Worm (Caenorhabditis elegans) whole organism, L4/young adult: ENCODE results near the gene C25G4.8.

Source experiments
- W03F9.2 ChIP-seq: fragments of 150-350 bp; optimal IDR thresholded peaks from 2 replicates; lab custom pipeline; 2014; ENCODE audit warnings: missing biosample characterization, missing genetic modification characterization
- dao-5 ChIP-seq: sonication (generic microtip); optimal IDR thresholded peaks from 2 replicates; lab custom pipeline; 2016; ENCODE audit warnings: missing genotype, missing genetic modification characterization, moderate library complexity, missing compliant biosample characterization
- him-1 ChIP-seq: sonication (generic microtip); optimal IDR thresholded peaks from 2 replicates; lab custom pipeline; 2016; ENCODE audit warnings: missing genotype, missing genetic modification reagents, missing genetic modification characterization, missing compliant biosample characterization

Gene C25G4.8

ce11 chrIV:12420455-12420854 lies 42.8 kb downstream of the C25G4.8 start, which contains the start of gene ugt-65:
Gene ugt-65, plus strand, starts transcription at chrIV:12420683.
- no peak for TF ChIP-seq him-1 (tag; lab: Kevin White, UChicago)
- TF ChIP-seq W03F9.2 (tag; lab: Kevin White, UChicago): no peak
- TF ChIP-seq dao-5 (tag; lab: Kevin White, UChicago): no peak

- TF ChIP-seq W03F9.2 (tag; lab: Kevin White, UChicago) (no peak), dao-5 (tag; lab: Kevin White, UChicago) (no peak), him-1 (tag; lab: Kevin White, UChicago) (no peak)
Measured at ce11 chrIV:12419291-12419690, 44.0 kb downstream of the C25G4.8 start.

ce11 chrIV:12417536-12418195 lies 45.6 kb downstream of the C25G4.8 start, which contains the start of gene F08G5.3:
Gene F08G5.3, minus strand, starts transcription at chrIV:12417586.
- TF ChIP-seq dao-5 (tag; lab: Kevin White, UChicago): peak; percentile 36
- peak; percentile 52 for TF ChIP-seq him-1 (tag; lab: Kevin White, UChicago)
- TF ChIP-seq W03F9.2 (tag; lab: Kevin White, UChicago): no peak

- no peak for TF ChIP-seq dao-5 (tag; lab: Kevin White, UChicago)
- TF ChIP-seq W03F9.2 (tag; lab: Kevin White, UChicago): no peak
- no peak for TF ChIP-seq him-1 (tag; lab: Kevin White, UChicago)
Measured at ce11 chrIV:12416629-12417404, 46.5 kb downstream of the C25G4.8 start.

ce11 chrIV:12414601-12415000 lies 48.7 kb downstream of the C25G4.8 start:
- TF ChIP-seq W03F9.2 (tag; lab: Kevin White, UChicago) (no peak), dao-5 (tag; lab: Kevin White, UChicago) (no peak), him-1 (tag; lab: Kevin White, UChicago) (no peak)

ce11 chrIV:12410167-12410566 lies 53.1 kb downstream of the C25G4.8 start, which contains the start of gene acl-13:
Gene acl-13, plus strand, starts transcription at chrIV:12410467.
- TF ChIP-seq him-1 (tag; lab: Kevin White, UChicago) (no peak), dao-5 (tag; lab: Kevin White, UChicago) (no peak), W03F9.2 (tag; lab: Kevin White, UChicago) (no peak)
